Worm (Caenorhabditis elegans): Measurements from ENCODE around the gene cyp-33D3.

- no peak for TF ChIP-seq ets-7 (tag; optimal IDR thresholded peaks at IDR 0.05)
- no peak for TF ChIP-seq tra-4 (tag; optimal IDR thresholded peaks at IDR 0.05)
- TF ChIP-seq ama-1 (optimal IDR thresholded peaks at IDR 0.05): no peak
- TF ChIP-seq B0310.2 (tag; optimal IDR thresholded peaks at IDR 0.05): no peak
- no peak for TF ChIP-seq tbx-37 (GFP tag; conservative IDR thresholded peaks at IDR 0.05)
Observed at ce11 chrV:18859121-18859520, 22.1 kb upstream of the cyp-33D3 start, which contains the start of gene wars-1.

All from whole organism, early embryonic.